Worm (Caenorhabditis elegans): ENCODE measurements around the gene col-158.

- TF ChIP-seq ama-1 (optimal IDR thresholded peaks at IDR 0.05) (no peak), ceh-16 (tag; optimal IDR thresholded peaks at IDR 0.05) (no peak), lin-39 (tag; optimal IDR thresholded peaks at IDR 0.05) (no peak), nhr-237 (tag; optimal IDR thresholded peaks at IDR 0.05) (no peak), zag-1 (tag; optimal IDR thresholded peaks at IDR 0.05) (no peak)
These were observed 39.9 kb upstream of the col-158 start, which contains the start of gene D2023.1 for ce11 chrV:11789474-11789873.

All from whole organism, L2 larva.